Worm (Caenorhabditis elegans): ENCODE results near the gene Y57G11C.52.
A peak's percentile ranks its signal among the peaks of the same experiment; 100 is the strongest.

The Y57G11C.52 gene

ce11 chrIV:14874926-14875570, 21.2 kb downstream of the Y57G11C.52 start (continued):
- TF ChIP-seq Y67H2A.10 (GFP tag; conservative IDR thresholded peaks at IDR 0.05) (no peak), gei-17 (GFP tag; optimal IDR thresholded peaks at IDR 0.05) (no peak), lsl-1 (GFP tag; optimal IDR thresholded peaks at IDR 0.05) (no peak), mel-28 (tag; optimal IDR thresholded peaks at IDR 0.05; ENCODE audit: borderline replicate concordance) (no peak), nhr-90 (tag; optimal IDR thresholded peaks at IDR 0.05) (peak; percentile 9), lin-26 (GFP tag; IDR thresholded peaks at IDR 0.05) (no peak), rcor-1 (GFP tag; IDR thresholded peaks at IDR 0.05) (no peak), F37B4.10 (GFP tag; IDR thresholded peaks at IDR 0.05) (no peak), unc-62 (GFP tag; optimal IDR thresholded peaks at IDR 0.05) (no peak), ceh-79 (tag; optimal IDR thresholded peaks at IDR 0.05) (no peak), atf-7 (tag; optimal IDR thresholded peaks at IDR 0.05) (peak; percentile 22), nfya-1 (tag; optimal IDR thresholded peaks at IDR 0.05; ENCODE audit: borderline replicate concordance, insufficient read depth) (no peak), egl-18 (GFP tag; IDR thresholded peaks at IDR 0.05) (no peak), let-526 (GFP tag; IDR thresholded peaks at IDR 0.05) (no peak), snpc-1.1 (tag; optimal IDR thresholded peaks at IDR 0.05; ENCODE audit: insufficient read depth) (peak; percentile 20), madf-3 (GFP tag; IDR thresholded peaks at IDR 0.05) (no peak), nfyb-1 (GFP tag; IDR thresholded peaks at IDR 0.05) (0 out of 2 replicates have a peak, but pooled peaks have one; percentile 44), hmg-20 (GFP tag; IDR thresholded peaks at IDR 0.05) (no peak), let-607 (tag; optimal IDR thresholded peaks at IDR 0.05) (peak in 1 of 2 experiments; percentile 4), hsf-1 (GFP tag; IDR thresholded peaks at IDR 0.05) (no peak), Y53G8AR.9 (GFP tag; conservative IDR thresholded peaks at IDR 0.05) (no peak), C06A6.2 (GFP tag; conservative IDR thresholded peaks at IDR 0.05) (no peak), C17E4.6 (GFP tag; IDR thresholded peaks at IDR 0.05) (no peak), mes-4 (tag; optimal IDR thresholded peaks at IDR 0.05) (no peak), chd-7 (tag; optimal IDR thresholded peaks at IDR 0.05) (no peak), ztf-28 (GFP tag; IDR thresholded peaks at IDR 0.05) (no peak), T07F8.4 (tag; optimal IDR thresholded peaks at IDR 0.05) (no peak), Y79H2A.3 (GFP tag; conservative IDR thresholded peaks at IDR 0.05) (no peak), ztf-6 (GFP tag; IDR thresholded peaks at IDR 0.05) (no peak), lin-35 (GFP tag; optimal IDR thresholded peaks at IDR 0.05) (no peak), F57C9.4 (tag; optimal IDR thresholded peaks at IDR 0.05) (no peak), F33H1.4 (GFP tag; IDR thresholded peaks at IDR 0.05) (no peak), aptf-3 (GFP tag; IDR thresholded peaks at IDR 0.05) (no peak), akir-1 (GFP tag; optimal IDR thresholded peaks at IDR 0.05) (no peak), ekl-4 (GFP tag; IDR thresholded peaks at IDR 0.05) (no peak), pha-4 (tag; optimal IDR thresholded peaks at IDR 0.05) (no peak), T26A5.8 (tag; optimal IDR thresholded peaks at IDR 0.05) (no peak), hlh-26 (GFP tag; conservative IDR thresholded peaks at IDR 0.05) (no peak), F23B12.7 (tag; optimal IDR thresholded peaks at IDR 0.05; ENCODE audit: insufficient read depth) (no peak), nfya-2 (GFP tag; IDR thresholded peaks at IDR 0.05) (no peak), zfh-2 (GFP tag; conservative IDR thresholded peaks at IDR 0.05) (no peak), snpc-1.3 (tag; optimal IDR thresholded peaks at IDR 0.05; ENCODE audit: insufficient read depth) (peak; percentile 88), mcd-1 (GFP tag; IDR thresholded peaks at IDR 0.05) (no peak), xnd-1 (tag; optimal IDR thresholded peaks at IDR 0.05) (no peak), madf-6 (GFP tag; IDR thresholded peaks at IDR 0.05) (no peak), ztf-26 (tag; optimal IDR thresholded peaks at IDR 0.05) (no peak), snpc-4 (GFP tag; optimal IDR thresholded peaks at IDR 0.05) (peak; percentile 93), snpc-4 (tag; optimal IDR thresholded peaks at IDR 0.05) (peak; percentile 23 to 98 (median 96))

Data from whole organism, young adult.